Worm (Caenorhabditis elegans): ENCODE data around the gene Y53G8AR.5.

- TF ChIP-seq klf-2 (GFP tag; conservative IDR thresholded peaks at IDR 0.05) (no peak), ztf-29 (GFP tag; IDR thresholded peaks at IDR 0.05) (no peak), flt-1 (GFP tag; IDR thresholded peaks at IDR 0.05) (no peak), ztf-23 (GFP tag; IDR thresholded peaks at IDR 0.05) (no peak), med-1 (GFP tag; optimal IDR thresholded peaks at IDR 0.05; ENCODE audit: insufficient read depth) (no peak), tab-1 (GFP tag; IDR thresholded peaks at IDR 0.05) (no peak), T22C8.4 (GFP tag; IDR thresholded peaks at IDR 0.05) (no peak)
These were observed 43.5 kb upstream of the Y53G8AR.5 start for ce11 chrIII:3253736-3254135.

Data from whole organism, midembryonic.